Worm (Caenorhabditis elegans) whole organism, young adult: Measurements from ENCODE around the gene ccar-1.

Experiments used
- B0261.1 ChIP-seq: sonication (generic microtip); optimal IDR thresholded peaks from 2 replicates; lab custom pipeline; 2016; ENCODE audit warnings: mild to moderate bottlenecking, missing genetic modification characterization, moderate library complexity, missing compliant biosample characterization
- F10E7.11 ChIP-seq: sonication (generic microtip); optimal IDR thresholded peaks from 2 replicates; lab custom pipeline; 2017; ENCODE audit warnings: mild to moderate bottlenecking, missing genetic modification characterization, moderate library complexity, missing compliant biosample characterization
- F39B2.1 ChIP-seq: fragments of 200-800 bp; sonication (Bioruptor generic); IDR thresholded peaks from 2 replicates; pipeline ENCODE4 v1.3.6; 2022; ENCODE audit warnings: missing genetic modification reagents, missing genetic modification characterization, missing compliant biosample characterization
- F57A8.1 ChIP-seq: fragments of 200-800 bp; sonication (Bioruptor generic); optimal IDR thresholded peaks from 2 replicates; lab custom pipeline; 2018; ENCODE audit warnings: mild to moderate bottlenecking, missing genetic modification characterization, moderate library complexity, missing compliant biosample characterization
- K11D2.4 ChIP-seq: fragments of 200-800 bp; sonication (Bioruptor generic); IDR thresholded peaks from 2 replicates; pipeline ENCODE4 v1.3.6; 2022; ENCODE audit warnings: missing genetic modification reagents, missing genetic modification characterization, missing compliant biosample characterization
- Y67H2A.10 ChIP-seq: fragments of 200-800 bp; sonication (Bioruptor generic); conservative IDR thresholded peaks from 2 replicates; pipeline ENCODE4 v1.3.6; 2022; ENCODE audit warnings: missing genetic modification reagents, missing genetic modification characterization, missing compliant biosample characterization
- Y95B8A.8 ChIP-seq: fragments of 200-800 bp; sonication (Bioruptor generic); IDR thresholded peaks from 2 replicates; pipeline ENCODE4 v1.3.6; 2022; ENCODE audit warnings: missing genetic modification reagents, missing genetic modification characterization, missing compliant biosample characterization
- ZK185.1 ChIP-seq: sonication (generic microtip); optimal IDR thresholded peaks from 2 replicates; lab custom pipeline; 2016; ENCODE audit warnings: mild to moderate bottlenecking, missing genetic modification characterization, missing compliant biosample characterization; ENCODE audit not compliant: poor library complexity, severe bottlenecking
- akir-1 ChIP-seq: fragments of 200-800 bp; sonication (Bioruptor generic); optimal IDR thresholded peaks from 2 replicates; lab custom pipeline; 2018; ENCODE audit warnings: mild to moderate bottlenecking, missing genetic modification characterization, moderate library complexity, missing compliant biosample characterization
- ama-1 ChIP-seq, 3 experiments: fragments of 150-350 bp in 1 of 3; sonication (generic microtip) in 2 of 3; optimal IDR thresholded peaks; 2 replicates each; lab custom pipeline; 2014 to 2018; ENCODE audit warnings: missing biosample characterization in 2 of 3, missing genetic modification characterization in 2 of 3, missing genetic modification reagents in 2 of 3
- aptf-2 ChIP-seq: fragments of 200-800 bp; sonication (Bioruptor generic); conservative IDR thresholded peaks from 2 replicates; pipeline ENCODE4 v1.3.6; 2022; ENCODE audit warnings: missing genetic modification reagents, missing genetic modification characterization, missing compliant biosample characterization
- atf-7 ChIP-seq: sonication (generic microtip); optimal IDR thresholded peaks from 2 replicates; lab custom pipeline; 2017; ENCODE audit warnings: mild to moderate bottlenecking, missing genetic modification characterization, missing compliant biosample characterization
- athp-1 ChIP-seq: sonication (generic microtip); optimal IDR thresholded peaks from 2 replicates; lab custom pipeline; 2017; ENCODE audit warnings: mild to moderate bottlenecking, missing genetic modification characterization, missing compliant biosample characterization
- attf-3 ChIP-seq: fragments of 200-800 bp; sonication (Bioruptor generic); conservative IDR thresholded peaks from 2 replicates; pipeline ENCODE4 v1.3.6; 2022; ENCODE audit warnings: missing genetic modification reagents, missing genetic modification characterization, missing compliant biosample characterization
- attf-6 ChIP-seq: fragments of 200-800 bp; sonication (Bioruptor generic); IDR thresholded peaks from 2 replicates; pipeline ENCODE4 v1.3.6; 2022; ENCODE audit warnings: missing genetic modification reagents, missing genetic modification characterization, missing compliant biosample characterization
- bed-1 ChIP-seq: fragments of 200-800 bp; sonication (Bioruptor generic); IDR thresholded peaks from 2 replicates; pipeline ENCODE4 v1.3.6; 2022; ENCODE audit warnings: missing genetic modification reagents, missing genetic modification characterization, missing compliant biosample characterization
- ccch-3 ChIP-seq: fragments of 200-800 bp; sonication (Bioruptor generic); optimal IDR thresholded peaks from 2 replicates; lab custom pipeline; 2018; ENCODE audit warnings: mild to moderate bottlenecking, missing genetic modification characterization, missing compliant biosample characterization
- cebp-1 ChIP-seq, 2 experiments: fragments of 200-800 bp in 1 of 2; sonication (Bioruptor generic) in 1 of 2; sonication (generic microtip) in 1 of 2; IDR thresholded peaks in 1 of 2; optimal IDR thresholded peaks in 1 of 2; 2 replicates each; pipeline versions ENCODE4 v1.3.6 to Lab custom; 2017 to 2022; ENCODE audit warnings: missing compliant biosample characterization in 2 of 2, missing genetic modification characterization in 2 of 2, mild to moderate bottlenecking in 1 of 2, missing genetic modification reagents in 1 of 2, moderate library complexity in 1 of 2
- ceh-100 ChIP-seq: fragments of 200-800 bp; sonication (Bioruptor generic); IDR thresholded peaks from 2 replicates; pipeline ENCODE4 v1.3.6; 2022; ENCODE audit warnings: missing genetic modification reagents, missing genetic modification characterization, missing compliant biosample characterization
- dox-1 ChIP-seq: fragments of 200-800 bp; sonication (Bioruptor generic); IDR thresholded peaks from 2 replicates; pipeline ENCODE4 v1.3.6; 2022; ENCODE audit warnings: missing genetic modification reagents, missing genetic modification characterization, missing compliant biosample characterization
- efl-1 ChIP-seq: fragments of 150-350 bp; optimal IDR thresholded peaks from 2 replicates; lab custom pipeline; 2014; ENCODE audit warnings: missing biosample characterization, missing genetic modification reagents, missing genetic modification characterization
- egl-18 ChIP-seq: fragments of 200-800 bp; sonication (Bioruptor generic); IDR thresholded peaks from 2 replicates; pipeline ENCODE4 v1.3.6; 2022; ENCODE audit warnings: missing genetic modification reagents, missing genetic modification characterization, missing compliant biosample characterization
- egl-44 ChIP-seq: fragments of 200-800 bp; sonication (Bioruptor generic); IDR thresholded peaks from 2 replicates; pipeline ENCODE4 v1.3.6; 2022; ENCODE audit warnings: missing genetic modification reagents, missing genetic modification characterization, missing compliant biosample characterization
- ekl-4 ChIP-seq: fragments of 200-800 bp; sonication (Bioruptor generic); IDR thresholded peaks from 2 replicates; pipeline ENCODE4 v1.3.6; 2022; ENCODE audit warnings: missing genetic modification reagents, missing genetic modification characterization, missing compliant biosample characterization
- fkh-3 ChIP-seq: sonication (generic microtip); optimal IDR thresholded peaks from 2 replicates; lab custom pipeline; 2016; ENCODE audit warnings: mild to moderate bottlenecking, missing genetic modification characterization, missing compliant biosample characterization
- hlh-12 ChIP-seq: sonication (generic microtip); optimal IDR thresholded peaks from 2 replicates; lab custom pipeline; 2016; ENCODE audit warnings: missing genetic modification characterization, missing compliant biosample characterization
- hmg-1.2 ChIP-seq: fragments of 200-800 bp; sonication (Bioruptor generic); IDR thresholded peaks from 2 replicates; pipeline ENCODE4 v1.3.6; 2022; ENCODE audit warnings: missing genetic modification reagents, missing genetic modification characterization, missing compliant biosample characterization
- hsf-1 ChIP-seq: fragments of 200-800 bp; sonication (Bioruptor generic); IDR thresholded peaks from 2 replicates; pipeline ENCODE4 v1.3.6; 2022; ENCODE audit warnings: missing genetic modification reagents, missing genetic modification characterization, missing compliant biosample characterization
- lin-54 ChIP-seq: fragments of 200-800 bp; sonication (Bioruptor generic); optimal IDR thresholded peaks from 2 replicates; lab custom pipeline; 2018; ENCODE audit warnings: mild to moderate bottlenecking, missing genetic modification characterization, missing compliant biosample characterization
- lir-1 ChIP-seq: fragments of 200-800 bp; sonication (Bioruptor generic); conservative IDR thresholded peaks from 2 replicates; pipeline ENCODE4 v1.3.6; 2022; ENCODE audit warnings: missing genetic modification reagents, missing genetic modification characterization, missing compliant biosample characterization
- lsy-27 ChIP-seq: sonication (generic microtip); optimal IDR thresholded peaks from 2 replicates; lab custom pipeline; 2017; ENCODE audit warnings: missing genetic modification characterization, mild to moderate bottlenecking, missing compliant biosample characterization, antibody characterized with exemption, missing genotype, borderline replicate concordance; ENCODE audit not compliant: insufficient read depth
- mcd-1 ChIP-seq: fragments of 200-800 bp; sonication (Bioruptor generic); IDR thresholded peaks from 2 replicates; pipeline ENCODE4 v1.3.6; 2022; ENCODE audit warnings: missing genetic modification reagents, missing genetic modification characterization, missing compliant biosample characterization
- nhr-179 ChIP-seq: sonication (generic microtip); optimal IDR thresholded peaks from 2 replicates; lab custom pipeline; 2016; ENCODE audit warnings: mild to moderate bottlenecking, missing genetic modification characterization, missing compliant biosample characterization
- nhr-90 ChIP-seq: sonication (generic microtip); optimal IDR thresholded peaks from 2 replicates; lab custom pipeline; 2016; ENCODE audit warnings: missing genotype, mild to moderate bottlenecking, missing genetic modification characterization, missing compliant biosample characterization
- rcor-1 ChIP-seq: fragments of 200-800 bp; sonication (Bioruptor generic); IDR thresholded peaks from 2 replicates; pipeline ENCODE4 v1.3.6; 2022; ENCODE audit warnings: missing genetic modification reagents, missing genetic modification characterization, missing compliant biosample characterization
- rec-8 ChIP-seq, 2 experiments: sonication (generic microtip); optimal IDR thresholded peaks; 2 replicates each; lab custom pipeline; 2016; ENCODE audit warnings: mild to moderate bottlenecking in 2 of 2, missing genetic modification characterization in 2 of 2, missing genetic modification reagents in 2 of 2, missing genotype in 2 of 2, missing biosample characterization in 1 of 2, missing compliant biosample characterization in 1 of 2, moderate library complexity in 1 of 2
- rpc-1 ChIP-seq, 2 experiments: fragments of 150-350 bp in 1 of 2; sonication (generic microtip) in 1 of 2; optimal IDR thresholded peaks; 2 replicates each; lab custom pipeline; 2014 to 2018; ENCODE audit warnings: missing biosample characterization in 1 of 2, missing genetic modification characterization in 1 of 2, missing genetic modification reagents in 1 of 2, missing genotype in 1 of 2
- sdz-38 ChIP-seq: sonication (generic microtip); optimal IDR thresholded peaks from 2 replicates; lab custom pipeline; 2016; ENCODE audit warnings: missing genotype, missing genetic modification characterization, missing compliant biosample characterization
- snpc-4 ChIP-seq, 5 experiments: fragments of 150-350 bp in 1 of 5; sonication (generic microtip) in 4 of 5; optimal IDR thresholded peaks; 2 replicates each; lab custom pipeline; 2014 to 2018; ENCODE audit warnings: missing genetic modification characterization in 5 of 5, missing biosample characterization in 3 of 5, antibody characterized with exemption in 2 of 5, mild to moderate bottlenecking in 2 of 5, missing compliant biosample characterization in 2 of 5, missing genotype in 2 of 5, moderate library complexity in 2 of 5, missing genetic modification reagents in 1 of 5
- tlf-1 ChIP-seq: fragments of 200-800 bp; sonication (Bioruptor generic); optimal IDR thresholded peaks from 2 replicates; lab custom pipeline; 2018; ENCODE audit warnings: mild to moderate bottlenecking, missing genetic modification characterization, missing compliant biosample characterization
- unc-130 ChIP-seq: sonication (generic microtip); optimal IDR thresholded peaks from 2 replicates; lab custom pipeline; 2016; ENCODE audit warnings: missing genetic modification reagents, missing genetic modification characterization, missing compliant biosample characterization
- zim-3 ChIP-seq: sonication (generic microtip); optimal IDR thresholded peaks from 2 replicates; lab custom pipeline; 2017; ENCODE audit warnings: mild to moderate bottlenecking, missing genetic modification characterization, moderate library complexity, missing compliant biosample characterization
- ztf-18 ChIP-seq: sonication (generic microtip); optimal IDR thresholded peaks from 2 replicates; lab custom pipeline; 2016; ENCODE audit warnings: missing genotype, mild to moderate bottlenecking, missing genetic modification characterization, missing compliant biosample characterization
- ztf-25 ChIP-seq: fragments of 200-800 bp; sonication (Bioruptor generic); IDR thresholded peaks from 2 replicates; pipeline ENCODE4 v1.3.6; 2022; ENCODE audit warnings: missing genetic modification reagents, missing genetic modification characterization, missing compliant biosample characterization

ccar-1 gene

ce11 chrIV:14074456-14074855 is 3.1 kb downstream of the ccar-1 start:
- TF ChIP-seq rcor-1 (GFP tag; lab: Robert Waterston, UW) (no peak), F39B2.1 (GFP tag; lab: Robert Waterston, UW) (no peak), ceh-100 (GFP tag; lab: Robert Waterston, UW) (no peak), hsf-1 (GFP tag; lab: Robert Waterston, UW) (0 out of 2 replicates have a peak, but pooled peaks have one; percentile 49), attf-6 (GFP tag; lab: Robert Waterston, UW) (peak; percentile 66; the same call in 1 of the 2 replicates), lir-1 (GFP tag; lab: Robert Waterston, UW) (no peak), B0261.1 (tag; lab: Kevin White, UChicago) (no peak), egl-18 (GFP tag; lab: Robert Waterston, UW) (no peak), hlh-12 (tag; lab: Kevin White, UChicago) (no peak), hmg-1.2 (GFP tag; lab: Robert Waterston, UW) (no peak), ztf-25 (GFP tag; lab: Robert Waterston, UW) (no peak), attf-3 (GFP tag; lab: Robert Waterston, UW) (no peak), egl-44 (GFP tag; lab: Robert Waterston, UW) (no peak), snpc-4 (GFP tag; optimal IDR thresholded peaks at IDR 0.05; lab: Kevin White, UChicago) (no peak), snpc-4 (tag; optimal IDR thresholded peaks at IDR 0.05; lab: Kevin White, UChicago) (peak in 1 of 4 experiments; percentile 51), Y67H2A.10 (GFP tag; lab: Robert Waterston, UW) (no peak), ztf-18 (tag; lab: Kevin White, UChicago) (no peak), tlf-1 (no peak), ZK185.1 (tag; lab: Kevin White, UChicago) (no peak), ccch-3 (GFP tag; lab: Kevin White, UChicago) (no peak), mcd-1 (GFP tag; lab: Robert Waterston, UW) (0 out of 2 replicates have a peak, but pooled peaks have one; percentile 16), aptf-2 (GFP tag; lab: Robert Waterston, UW) (no peak), ama-1 (optimal IDR thresholded peaks at IDR 0.05; lab: Kevin White, UChicago) (no peak), ama-1 (GFP tag; optimal IDR thresholded peaks at IDR 0.05; lab: Kevin White, UChicago) (no peak), lin-54 (GFP tag; lab: Kevin White, UChicago) (no peak), sdz-38 (tag; lab: Kevin White, UChicago) (no peak), akir-1 (GFP tag; lab: Kevin White, UChicago) (no peak), F10E7.11 (tag; lab: Kevin White, UChicago) (no peak), lsy-27 (no peak), efl-1 (GFP tag; lab: Kevin White, UChicago) (no peak), athp-1 (tag; lab: Kevin White, UChicago) (no peak), rec-8 (tag; optimal IDR thresholded peaks at IDR 0.05; lab: Kevin White, UChicago) (no peak), dox-1 (GFP tag; lab: Robert Waterston, UW) (no peak), Y95B8A.8 (GFP tag; lab: Robert Waterston, UW) (no peak), fkh-3 (tag; lab: Kevin White, UChicago) (no peak), F57A8.1 (GFP tag; lab: Kevin White, UChicago) (no peak), unc-130 (GFP tag; lab: Kevin White, UChicago) (no peak)
- TF ChIP-seq, all 124 proteins: peak for 4

DNA sequence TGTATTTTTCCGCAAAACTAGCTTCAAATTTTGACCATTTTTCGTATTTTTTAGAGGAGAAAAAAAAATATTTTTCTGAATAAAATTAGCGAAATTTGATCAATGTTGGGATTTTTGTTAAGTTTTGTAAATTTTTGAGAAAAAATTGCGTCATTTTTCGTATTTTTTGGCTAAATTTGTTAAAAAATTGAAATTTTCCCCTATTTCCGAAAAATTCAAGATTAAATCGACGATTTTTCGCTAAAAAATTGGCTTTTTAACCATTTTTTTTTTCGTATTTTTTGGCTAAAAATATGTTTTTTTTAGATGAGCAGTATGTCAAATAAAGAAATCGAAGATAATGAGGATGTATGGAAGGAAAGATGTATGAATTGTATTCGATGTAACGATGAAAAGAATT is 5.8 kb downstream of the ccar-1 start, which contains the start of gene cfp-1:
Gene cfp-1, plus strand, starts transcription at position 301 of the 400 bp plus-strand sequence.
- TF ChIP-seq hlh-12 (tag; lab: Kevin White, UChicago) (no peak), egl-44 (GFP tag; lab: Robert Waterston, UW) (no peak), ekl-4 (GFP tag; lab: Robert Waterston, UW) (no peak), zim-3 (tag; lab: Kevin White, UChicago) (no peak), nhr-179 (tag; lab: Kevin White, UChicago) (no peak), nhr-90 (tag; lab: Kevin White, UChicago) (no peak), rpc-1 (optimal IDR thresholded peaks at IDR 0.05; lab: Kevin White, UChicago) (no peak), rpc-1 (tag; optimal IDR thresholded peaks at IDR 0.05; lab: Kevin White, UChicago) (no peak), cebp-1 (GFP tag; IDR thresholded peaks at IDR 0.05; lab: Robert Waterston, UW) (no peak), cebp-1 (tag; optimal IDR thresholded peaks at IDR 0.05; lab: Kevin White, UChicago) (no peak), bed-1 (GFP tag; lab: Robert Waterston, UW) (no peak), atf-7 (tag; lab: Kevin White, UChicago) (no peak), egl-18 (GFP tag; lab: Robert Waterston, UW) (no peak), K11D2.4 (GFP tag; lab: Robert Waterston, UW) (no peak), F39B2.1 (GFP tag; lab: Robert Waterston, UW) (no peak), rec-8 (tag; optimal IDR thresholded peaks at IDR 0.05; lab: Kevin White, UChicago) (no peak)
